Fruit fly (Drosophila melanogaster) whole organism: Measurements from ENCODE around the gene CG14857.

ENCODE experiments used
- CG8478 ChIP-seq: fragments of >200 bp; optimal IDR thresholded peaks from 2 replicates; lab custom pipeline; 2018; ENCODE audit warnings: inconsistent platforms
- Dll ChIP-seq: fragments of >200 bp; optimal IDR thresholded peaks from 2 replicates; lab custom pipeline; 2017
- EcR ChIP-seq, 2 experiments: fragments of >200 bp; optimal IDR thresholded peaks; 2 replicates each; lab custom pipeline; 2017; ENCODE audit warnings: missing biosample characterization in 2 of 2, missing genetic modification characterization in 2 of 2, missing genetic modification reagents in 2 of 2
- psq ChIP-seq: fragments of >200 bp; optimal IDR thresholded peaks from 2 replicates; lab custom pipeline; 2017
- usp ChIP-seq: fragments of >200 bp; optimal IDR thresholded peaks from 2 replicates; lab custom pipeline; 2017; ENCODE audit warnings: missing biosample characterization, missing genetic modification characterization, mixed read lengths

DNA sequence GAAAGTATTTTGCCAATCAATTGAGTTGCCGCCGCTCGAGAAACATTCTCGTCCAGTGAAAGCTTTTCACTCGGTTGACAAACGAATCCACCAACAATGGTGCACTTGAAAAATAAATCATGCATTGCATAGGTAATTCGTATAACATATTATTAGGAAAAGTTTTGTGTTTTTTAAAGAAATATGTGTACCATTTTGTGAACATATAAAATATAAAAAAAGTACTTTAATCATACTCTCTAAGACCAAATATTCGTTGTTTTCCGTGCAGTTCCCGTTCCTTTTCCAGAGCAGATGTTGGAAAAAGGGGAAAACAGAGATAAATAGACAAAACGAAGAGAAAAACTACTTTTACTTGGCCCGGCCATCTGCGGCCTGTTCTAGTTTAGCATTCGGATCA lies 14.9 kb upstream of the CG14857 start:
- no peak for TF ChIP-seq Dll (lab: Kevin White, UChicago)
- TF ChIP-seq psq: no peak
- TF ChIP-seq CG8478 (lab: Kevin White, UChicago): no peak
- TF ChIP-seq usp (GFP tag; lab: Kevin White, UChicago): no peak
- no peak for TF ChIP-seq EcR (GFP tag; optimal IDR thresholded peaks at IDR 0.05; lab: Kevin White, UChicago)
